Fruit fly (Drosophila melanogaster): ENCODE data around the gene CG2991.

Gene CG2991

dm6 chr2L:2897024-2897549, 40.1 kb downstream of the CG2991 start (continued):
- TF ChIP-seq chinmo (GFP tag; IDR thresholded peaks at IDR 0.05; ENCODE audit: partially characterized antibody) (0 out of 4 replicates have a peak, but pooled peaks have one; percentile 41), Nf-YB (GFP tag; optimal IDR thresholded peaks at IDR 0.05) (peak; percentile 32), lbe (GFP tag; optimal IDR thresholded peaks at IDR 0.05) (no peak), gro (GFP tag; optimal IDR thresholded peaks at IDR 0.05) (peak; percentile 58), slou (GFP tag; optimal IDR thresholded peaks at IDR 0.05) (peak; percentile 85), jigr1 (GFP tag; IDR thresholded peaks at IDR 0.05) (peak; percentile 68; the same call in 2 of the 3 replicates), ab (GFP tag; optimal IDR thresholded peaks at IDR 0.05) (peak; percentile 76), CG12104 (GFP tag; optimal IDR thresholded peaks at IDR 0.05) (peak; percentile 74), ems (GFP tag; optimal IDR thresholded peaks at IDR 0.05) (peak; percentile 72), CG14050 (GFP tag; IDR thresholded peaks at IDR 0.05) (peak; percentile 80), BtbVII (GFP tag; optimal IDR thresholded peaks at IDR 0.05) (peak; percentile 21), luna (GFP tag; optimal IDR thresholded peaks at IDR 0.05) (no peak), CG12299 (tag; optimal IDR thresholded peaks at IDR 0.05) (no peak), CG8359 (GFP tag; optimal IDR thresholded peaks at IDR 0.05; ENCODE audit: borderline replicate concordance) (no peak), CG8924 (tag; optimal IDR thresholded peaks at IDR 0.05) (peak; percentile 74), CG2875 (GFP tag; optimal IDR thresholded peaks at IDR 0.05) (peak; percentile 61), CG17328 (GFP tag; IDR thresholded peaks at IDR 0.05) (peak; percentile 90), Dfd (GFP tag; optimal IDR thresholded peaks at IDR 0.05) (no peak), gcm2 (GFP tag; optimal IDR thresholded peaks at IDR 0.05) (peak; percentile 85), Oaz (GFP tag; IDR thresholded peaks at IDR 0.05) (peak; percentile 57; the same call in 1 of the 2 replicates), ase (GFP tag; IDR thresholded peaks at IDR 0.05) (peak; percentile 84), Dref (GFP tag; IDR thresholded peaks at IDR 0.05) (no peak), Fer3 (tag; optimal IDR thresholded peaks at IDR 0.05) (peak; percentile 48), CG11560 (tag; IDR thresholded peaks at IDR 0.05) (peak; percentile 68), corto (GFP tag; optimal IDR thresholded peaks at IDR 0.05) (no peak), mld (GFP tag; IDR thresholded peaks at IDR 0.05; ENCODE audit: partially characterized antibody) (no peak), wor (GFP tag; IDR thresholded peaks at IDR 0.05) (peak; percentile 70), vnd (GFP tag; IDR thresholded peaks at IDR 0.05; ENCODE audit: partially characterized antibody) (no peak), CG17361 (GFP tag; IDR thresholded peaks at IDR 0.05) (peak; percentile 87), CHES-1-like (GFP tag; optimal IDR thresholded peaks at IDR 0.05) (peak; percentile 76), vvl (GFP tag; IDR thresholded peaks at IDR 0.05) (peak; percentile 90), dimm (GFP tag; IDR thresholded peaks at IDR 0.05) (0 out of 2 replicates have a peak, but pooled peaks have one; percentile 34), CG14014 (GFP tag; IDR thresholded peaks at IDR 0.05) (peak; percentile 64), CG10267 (tag; optimal IDR thresholded peaks at IDR 0.05) (peak; percentile 56), Antp (GFP tag; optimal IDR thresholded peaks at IDR 0.05) (peak; percentile 90), TFAM (GFP tag; optimal IDR thresholded peaks at IDR 0.05) (peak; percentile 11), CG4328 (GFP tag; optimal IDR thresholded peaks at IDR 0.05) (no peak), chm (GFP tag; IDR thresholded peaks at IDR 0.05) (peak; percentile 88), ranshi (GFP tag; IDR thresholded peaks at IDR 0.05) (peak; percentile 83; the same call in 1 of the 2 replicates), Atf-2 (GFP tag; optimal IDR thresholded peaks at IDR 0.05) (peak; percentile 88), otp (GFP tag; IDR thresholded peaks at IDR 0.05) (peak; percentile 90), YL-1 (GFP tag; optimal IDR thresholded peaks at IDR 0.05) (no peak), Hr39 (optimal IDR thresholded peaks at IDR 0.05) (no peak), CG31224 (GFP tag; IDR thresholded peaks at IDR 0.05) (peak; percentile 69), B-H2 (GFP tag; optimal IDR thresholded peaks at IDR 0.05) (no peak), Aef1 (GFP tag; IDR thresholded peaks at IDR 0.05) (peak; percentile 81), CG3163 (GFP tag; optimal IDR thresholded peaks at IDR 0.05) (peak; percentile 52), trh (GFP tag; optimal IDR thresholded peaks at IDR 0.05) (peak; percentile 63), Bgb (GFP tag; IDR thresholded peaks at IDR 0.05; ENCODE audit: partially characterized antibody) (no peak), dati (GFP tag; IDR thresholded peaks at IDR 0.05) (peak; percentile 70), HLH4C (GFP tag; IDR thresholded peaks at IDR 0.05; ENCODE audit: partially characterized antibody) (no peak)

All from whole organism, embryonic.